Fruit fly (Drosophila melanogaster): ENCODE data around the gene CG14545.

DNA sequence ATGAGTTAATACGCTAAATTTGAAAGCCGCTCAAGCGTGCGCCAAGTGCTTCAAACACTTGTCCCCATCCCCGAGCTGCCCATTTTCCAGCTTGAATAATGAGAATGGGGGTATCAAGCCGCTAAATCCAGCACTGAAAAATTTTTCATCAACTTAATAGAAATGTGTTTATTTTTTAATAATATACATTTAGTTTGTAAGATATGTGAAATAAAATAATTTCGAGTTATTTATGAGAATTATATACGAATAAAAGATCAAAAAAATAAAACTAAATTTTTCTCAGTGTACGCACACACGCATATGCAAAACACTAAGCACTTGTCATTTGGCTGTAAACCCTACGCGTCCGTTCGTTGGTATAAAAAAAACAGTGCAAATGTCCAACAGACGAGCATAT, 3.7 kb upstream of the CG14545 start:
- TF ChIP-seq GATAd (GFP tag; optimal IDR thresholded peaks at IDR 0.05) (no peak), woc (GFP tag; optimal IDR thresholded peaks at IDR 0.05) (no peak), br (GFP tag; optimal IDR thresholded peaks at IDR 0.05) (no peak), lola (GFP tag; optimal IDR thresholded peaks at IDR 0.05) (no peak)
